Fruit fly (Drosophila melanogaster): ENCODE data around the gene CG34250.

The CG34250 gene

DNA sequence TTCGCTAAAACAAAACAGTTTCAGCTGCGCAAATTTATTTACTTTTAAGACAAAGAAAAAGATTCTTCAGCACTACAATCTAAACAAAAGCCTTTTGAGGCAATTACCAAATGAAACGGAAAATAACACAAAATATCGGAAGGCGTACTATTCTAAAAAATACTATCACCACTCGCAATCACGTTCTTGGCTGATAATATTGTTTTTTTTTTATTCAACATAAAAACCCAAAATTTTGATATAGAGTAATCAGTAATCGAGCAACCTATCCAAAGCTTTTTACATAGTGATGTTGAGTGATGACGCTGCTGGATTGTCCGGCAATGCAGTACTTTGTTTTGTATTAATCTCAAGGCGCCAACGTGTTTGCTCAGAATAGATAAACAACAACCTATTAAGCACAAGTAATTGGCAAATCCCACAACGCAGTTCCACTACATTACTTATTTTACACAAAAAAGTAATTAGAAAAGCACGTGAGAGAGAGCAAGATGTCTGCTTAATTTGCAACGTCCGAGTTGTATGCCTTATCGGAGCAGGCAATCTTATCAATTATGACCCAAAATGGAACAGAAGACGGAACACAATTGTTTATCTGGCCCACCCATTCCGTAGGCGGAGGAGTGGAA, 45.0 kb upstream of the CG34250 start (continued):
- no peak for TF ChIP-seq ems (GFP tag; optimal IDR thresholded peaks at IDR 0.05)
- TF ChIP-seq CG5180 (GFP tag; optimal IDR thresholded peaks at IDR 0.05) = no peak
- no peak for TF ChIP-seq CG3838 (GFP tag; optimal IDR thresholded peaks at IDR 0.05)
- no peak for TF ChIP-seq CG1024 (GFP tag; IDR thresholded peaks at IDR 0.05)
- TF ChIP-seq ttk (GFP tag; IDR thresholded peaks at IDR 0.05) = no peak
- no peak for TF ChIP-seq danr (GFP tag; IDR thresholded peaks at IDR 0.05)
- TF ChIP-seq gem (tag; optimal IDR thresholded peaks at IDR 0.05) = peak; percentile 34
- TF ChIP-seq br (optimal IDR thresholded peaks at IDR 0.05) = no peak
- TF ChIP-seq Nf-YC (tag; optimal IDR thresholded peaks at IDR 0.05) = no peak
- TF ChIP-seq dimm (GFP tag; IDR thresholded peaks at IDR 0.05) = no peak
- no peak for TF ChIP-seq al (GFP tag; IDR thresholded peaks at IDR 0.05)
- TF ChIP-seq ewg (GFP tag; optimal IDR thresholded peaks at IDR 0.05) = no peak
- TF ChIP-seq CG17829 (tag; optimal IDR thresholded peaks at IDR 0.05) = no peak
- no peak for TF ChIP-seq gcm (GFP tag; optimal IDR thresholded peaks at IDR 0.05)
- no peak for TF ChIP-seq rib (GFP tag; IDR thresholded peaks at IDR 0.05)
- no peak for TF ChIP-seq Max (GFP tag; optimal IDR thresholded peaks at IDR 0.05)
- TF ChIP-seq scrt (GFP tag; optimal IDR thresholded peaks at IDR 0.05) = no peak
- no peak for TF ChIP-seq CG8388 (GFP tag; optimal IDR thresholded peaks at IDR 0.05)
- peak; percentile 24; the same call in 1 of the 2 replicates for TF ChIP-seq seq (GFP tag; IDR thresholded peaks at IDR 0.05)
- no peak for TF ChIP-seq cas (GFP tag; IDR thresholded peaks at IDR 0.05)
- TF ChIP-seq CG10267 (tag; optimal IDR thresholded peaks at IDR 0.05) = no peak
- TF ChIP-seq jigr1 (GFP tag; IDR thresholded peaks at IDR 0.05) = no peak
- no peak for TF ChIP-seq z (GFP tag; IDR thresholded peaks at IDR 0.05)
- TF ChIP-seq CoRest (tag; optimal IDR thresholded peaks at IDR 0.05) = no peak
- peak; percentile 3 for TF ChIP-seq pho (GFP tag; optimal IDR thresholded peaks at IDR 0.05)
- no peak for TF ChIP-seq pum (GFP tag; optimal IDR thresholded peaks at IDR 0.05)
- TF ChIP-seq MTF-1 (GFP tag; optimal IDR thresholded peaks at IDR 0.05; ENCODE audit: borderline replicate concordance) = no peak
- TF ChIP-seq CG17385 (GFP tag; optimal IDR thresholded peaks at IDR 0.05) = peak; percentile 1
- no peak for TF ChIP-seq C15 (GFP tag; IDR thresholded peaks at IDR 0.05)
- TF ChIP-seq CG11093 (GFP tag; IDR thresholded peaks at IDR 0.05) = no peak
- no peak for TF ChIP-seq NC2α (GFP tag; optimal IDR thresholded peaks at IDR 0.05)
- TF ChIP-seq Abd-B (GFP tag; optimal IDR thresholded peaks at IDR 0.05) = no peak
- peak; percentile 79 for TF ChIP-seq cwo (GFP tag; optimal IDR thresholded peaks at IDR 0.05)
- peak; percentile 65 for TF ChIP-seq D19A (tag; optimal IDR thresholded peaks at IDR 0.05)
- no peak for TF ChIP-seq Camta (GFP tag; optimal IDR thresholded peaks at IDR 0.05)
- no peak for TF ChIP-seq Atf-2 (GFP tag; optimal IDR thresholded peaks at IDR 0.05)
- no peak for TF ChIP-seq CG10654 (GFP tag; optimal IDR thresholded peaks at IDR 0.05)
- TF ChIP-seq esg (GFP tag; conservative IDR thresholded peaks at IDR 0.05) = no peak
- TF ChIP-seq CG34224 (GFP tag; IDR thresholded peaks at IDR 0.05; ENCODE audit: partially characterized antibody) = no peak
- TF ChIP-seq CG11456 (GFP tag; IDR thresholded peaks at IDR 0.05) = no peak
- TF ChIP-seq ind (GFP tag; optimal IDR thresholded peaks at IDR 0.05) = no peak
- no peak for TF ChIP-seq ab (GFP tag; optimal IDR thresholded peaks at IDR 0.05)
- no peak for TF ChIP-seq HmgZ (tag; optimal IDR thresholded peaks at IDR 0.05)
- TF ChIP-seq pfk (GFP tag; optimal IDR thresholded peaks at IDR 0.05) = peak; percentile 81
- TF ChIP-seq NK7.1 (GFP tag; optimal IDR thresholded peaks at IDR 0.05) = no peak
- no peak for TF ChIP-seq prd (optimal IDR thresholded peaks at IDR 0.05)
- no peak for TF ChIP-seq prd (GFP tag; IDR thresholded peaks at IDR 0.05)
- no peak for TF ChIP-seq Scr (GFP tag; IDR thresholded peaks at IDR 0.05; ENCODE audit: partially characterized antibody)
- TF ChIP-seq ERR (GFP tag; optimal IDR thresholded peaks at IDR 0.05) = no peak
- TF ChIP-seq bbx (GFP tag; IDR thresholded peaks at IDR 0.05; ENCODE audit: partially characterized antibody) = no peak
- no peak for TF ChIP-seq CG1233 (GFP tag; optimal IDR thresholded peaks at IDR 0.05)
- no peak for TF ChIP-seq CG12942 (GFP tag; optimal IDR thresholded peaks at IDR 0.05)
